Fruit fly (Drosophila melanogaster): Measurements from ENCODE around the gene CG12170.

Gene CG12170

dm6 chr3R:5591398-5591853 lies 45.6 kb upstream of the CG12170 start, which contains the start of the genes noi and Vha26 (continued):
- TF ChIP-seq CG14441 (GFP tag; IDR thresholded peaks at IDR 0.05) (no peak), NC2α (GFP tag; optimal IDR thresholded peaks at IDR 0.05) (no peak), CG2116 (GFP tag; optimal IDR thresholded peaks at IDR 0.05) (peak; percentile 76), Doc3 (GFP tag; IDR thresholded peaks at IDR 0.05; ENCODE audit: partially characterized antibody) (peak; percentile 46; the same call in 2 of the 3 replicates), dimm (GFP tag; IDR thresholded peaks at IDR 0.05) (no peak), zf30C (GFP tag; optimal IDR thresholded peaks at IDR 0.05) (peak; percentile 54), fu2 (GFP tag; optimal IDR thresholded peaks at IDR 0.05) (no peak), lov (optimal IDR thresholded peaks at IDR 0.05) (no peak), lov (GFP tag; IDR thresholded peaks at IDR 0.05) (no peak), cg (GFP tag; optimal IDR thresholded peaks at IDR 0.05) (peak; percentile 56), insv (GFP tag; optimal IDR thresholded peaks at IDR 0.05) (no peak), CG6854 (GFP tag; optimal IDR thresholded peaks at IDR 0.05) (no peak), CG13296 (GFP tag; optimal IDR thresholded peaks at IDR 0.05) (peak; percentile 7), CG17186 (GFP tag; optimal IDR thresholded peaks at IDR 0.05) (peak; percentile 78), MBD-R2 (GFP tag; IDR thresholded peaks at IDR 0.05) (peak; percentile 61), MESR4 (GFP tag; optimal IDR thresholded peaks at IDR 0.05) (no peak), Ptx1 (GFP tag; IDR thresholded peaks at IDR 0.05) (no peak), Sin3A (optimal IDR thresholded peaks at IDR 0.05) (peak; percentile 65), fd3F (GFP tag; optimal IDR thresholded peaks at IDR 0.05) (peak; percentile 20), Oaz (GFP tag; IDR thresholded peaks at IDR 0.05) (no peak), exex (tag; optimal IDR thresholded peaks at IDR 0.05) (no peak), Bteb2 (GFP tag; optimal IDR thresholded peaks at IDR 0.05) (no peak), klu (GFP tag; IDR thresholded peaks at IDR 0.05) (no peak; the same call in 1 of the 2 replicates), CG14860 (GFP tag; IDR thresholded peaks at IDR 0.05; ENCODE audit: partially characterized antibody) (peak; percentile 36; the same call in 1 of the 3 replicates), emc (GFP tag; optimal IDR thresholded peaks at IDR 0.05) (no peak), Atf-2 (GFP tag; optimal IDR thresholded peaks at IDR 0.05) (no peak), tup (GFP tag; optimal IDR thresholded peaks at IDR 0.05) (no peak), HmgD (GFP tag; optimal IDR thresholded peaks at IDR 0.05) (no peak), nerfin-2 (GFP tag; IDR thresholded peaks at IDR 0.05; ENCODE audit: partially characterized antibody) (peak; percentile 30; the same call in 1 of the 2 replicates), CG12769 (tag; optimal IDR thresholded peaks at IDR 0.05) (no peak), Taf1 (GFP tag; IDR thresholded peaks at IDR 0.05) (no peak), fd64A (GFP tag; optimal IDR thresholded peaks at IDR 0.05) (no peak), unpg (GFP tag; optimal IDR thresholded peaks at IDR 0.05) (no peak), CG3163 (GFP tag; optimal IDR thresholded peaks at IDR 0.05) (no peak), tin (GFP tag; optimal IDR thresholded peaks at IDR 0.05) (peak; percentile 39), H2.0 (GFP tag; IDR thresholded peaks at IDR 0.05) (no peak), ttk (GFP tag; IDR thresholded peaks at IDR 0.05) (no peak), pros (GFP tag; optimal IDR thresholded peaks at IDR 0.05) (no peak), corto (GFP tag; optimal IDR thresholded peaks at IDR 0.05) (no peak), kah (GFP tag; optimal IDR thresholded peaks at IDR 0.05) (no peak), ranshi (GFP tag; IDR thresholded peaks at IDR 0.05) (no peak), rib (GFP tag; IDR thresholded peaks at IDR 0.05) (no peak), crc (GFP tag; optimal IDR thresholded peaks at IDR 0.05) (no peak), org-1 (GFP tag; optimal IDR thresholded peaks at IDR 0.05) (no peak), her (GFP tag; optimal IDR thresholded peaks at IDR 0.05) (no peak), grn (GFP tag; optimal IDR thresholded peaks at IDR 0.05) (no peak), CG11085 (GFP tag; IDR thresholded peaks at IDR 0.05) (no peak), CG10147 (GFP tag; optimal IDR thresholded peaks at IDR 0.05) (no peak), CG7839 (tag; optimal IDR thresholded peaks at IDR 0.05) (no peak), Dll (GFP tag; IDR thresholded peaks at IDR 0.05; ENCODE audit: partially characterized antibody) (peak; percentile 62; the same call in 2 of the 4 replicates), Six4 (GFP tag; optimal IDR thresholded peaks at IDR 0.05) (no peak), stwl (tag; optimal IDR thresholded peaks at IDR 0.05) (peak; percentile 75)
